Fruit fly (Drosophila melanogaster) Kc167 (cell line): Measurements from ENCODE around the gene NaPi-III.

Experiments used
- Myc ChIP-seq: fragments of >200 bp; optimal IDR thresholded peaks from 2 replicates; lab custom pipeline; 2017; ENCODE audit warnings: missing external identifiers
- h ChIP-seq: fragments of >200 bp; optimal IDR thresholded peaks from 3 replicates; lab custom pipeline; 2018; ENCODE audit warnings: missing external identifiers
- insv ChIP-seq: fragments of >200 bp; optimal IDR thresholded peaks from 3 replicates; lab custom pipeline; 2018; ENCODE audit warnings: missing external identifiers
- ttk ChIP-seq: sonication (Bioruptor generic); optimal IDR thresholded peaks from 2 replicates; lab custom pipeline; 2017; ENCODE audit warnings: missing external identifiers

DNA sequence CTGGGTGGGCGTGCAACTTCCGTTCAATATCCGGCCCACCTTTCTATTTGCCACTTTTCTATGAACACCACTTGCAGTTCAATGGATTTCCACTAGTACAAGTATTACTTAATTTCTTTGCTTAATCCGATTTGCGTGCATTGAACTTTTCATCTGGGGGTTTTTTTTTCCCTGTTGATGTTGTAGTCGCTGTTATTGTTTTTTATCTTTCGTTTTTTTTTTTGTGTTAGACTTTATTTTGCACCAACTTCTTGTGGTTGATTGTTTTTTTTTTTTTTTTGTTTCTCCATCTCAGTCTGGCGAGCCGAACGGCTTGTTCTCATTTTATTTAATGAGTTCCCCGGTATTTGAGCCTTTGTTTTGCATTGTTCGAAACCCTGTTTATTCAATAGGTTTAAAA, 13.2 kb downstream of the NaPi-III start:
- TF ChIP-seq insv (lab: Kevin White, UChicago) = no peak
- TF ChIP-seq Myc (lab: Kevin White, UChicago) = no peak
- TF ChIP-seq h = no peak
- TF ChIP-seq ttk (lab: Kevin White, UChicago) = no peak
